Fruit fly (Drosophila melanogaster) whole organism, prepupa: ENCODE data around the gene Reph.

Experiments
- CG10631 ChIP-seq: fragments of 200-800 bp; sonication (Bioruptor generic); optimal IDR thresholded peaks from 2 replicates; lab custom pipeline; 2016; ENCODE audit warnings: missing biosample characterization, missing genetic modification characterization
- CG11902 ChIP-seq: fragments of 200-800 bp; sonication (Bioruptor generic); optimal IDR thresholded peaks from 3 replicates; lab custom pipeline; 2016; ENCODE audit warnings: missing biosample characterization, missing genetic modification characterization
- CG16779 ChIP-seq: fragments of 200-800 bp; sonication (Bioruptor generic); optimal IDR thresholded peaks from 3 replicates; lab custom pipeline; 2017; ENCODE audit warnings: missing biosample characterization, mild to moderate bottlenecking, missing genetic modification characterization
- CG3032 ChIP-seq: fragments of 200-800 bp; optimal IDR thresholded peaks from 2 replicates; lab custom pipeline; 2019; ENCODE audit warnings: missing biosample characterization, mild to moderate bottlenecking, missing genetic modification characterization, moderate library complexity
- CG6276 ChIP-seq: fragments of 200-800 bp; sonication (Bioruptor generic); optimal IDR thresholded peaks from 2 replicates; lab custom pipeline; 2017; ENCODE audit warnings: missing biosample characterization, mild to moderate bottlenecking, missing genetic modification characterization
- CG8319 ChIP-seq: fragments of 200-800 bp; sonication (Bioruptor generic); optimal IDR thresholded peaks from 3 replicates; lab custom pipeline; 2016; ENCODE audit warnings: missing biosample characterization, missing genetic modification characterization
- CG9139 ChIP-seq: fragments of 200-800 bp; sonication (Bioruptor generic); optimal IDR thresholded peaks from 3 replicates; lab custom pipeline; 2017; ENCODE audit warnings: missing biosample characterization, mild to moderate bottlenecking, missing genetic modification characterization
- Eip93F ChIP-seq: fragments of 200-800 bp; sonication (Bioruptor generic); optimal IDR thresholded peaks from 2 replicates; lab custom pipeline; 2016; ENCODE audit warnings: missing biosample characterization, mild to moderate bottlenecking, missing genetic modification characterization
- Gug ChIP-seq: fragments of 200-800 bp; sonication (Bioruptor generic); IDR thresholded peaks from 2 replicates; pipeline ENCODE4 v1.3.6; 2022; ENCODE audit warnings: missing biosample characterization, missing genetic modification characterization
- Lpt ChIP-seq: fragments of 200-800 bp; sonication (Bioruptor generic); optimal IDR thresholded peaks from 3 replicates; lab custom pipeline; 2016; ENCODE audit warnings: missing biosample characterization, missing genetic modification characterization
- acj6 ChIP-seq: fragments of 200-800 bp; sonication (Bioruptor generic); optimal IDR thresholded peaks from 3 replicates; lab custom pipeline; 2016; ENCODE audit warnings: missing biosample characterization, missing genetic modification characterization
- pdm3 ChIP-seq: fragments of 200-800 bp; sonication (Bioruptor generic); optimal IDR thresholded peaks from 3 replicates; lab custom pipeline; 2016; ENCODE audit warnings: missing biosample characterization, missing genetic modification characterization

The Reph gene

dm6 chr2L:3858118-3858517 lies 54.8 kb downstream of the Reph start (continued):
- no peak for TF ChIP-seq Eip93F
- 0 out of 2 replicates have a peak, but pooled peaks have one; percentile 16 for TF ChIP-seq Gug (GFP tag; lab: Robert Waterston, UW)
- TF ChIP-seq CG9139 (GFP tag; lab: Kevin White, UChicago), result no peak
- TF ChIP-seq CG3032, result peak; percentile 16
- peak; percentile 46 for TF ChIP-seq acj6 (GFP tag; lab: Kevin White, UChicago)
- no peak for TF ChIP-seq CG8319
- peak; percentile 47 for TF ChIP-seq CG10631
- no peak for TF ChIP-seq CG11902
- TF ChIP-seq Lpt (GFP tag; lab: Kevin White, UChicago), result peak; percentile 13
- peak; percentile 51 for TF ChIP-seq CG6276 (GFP tag; lab: Kevin White, UChicago)
- TF ChIP-seq pdm3 (GFP tag; lab: Kevin White, UChicago), result peak; percentile 50
- no peak for TF ChIP-seq CG16779
- TF ChIP-seq, all 60 proteins: peak for 40
